Worm (Caenorhabditis elegans): ENCODE results near the gene F08B12.11.

ce11 chrX:11392924-11393323 lies 8.1 kb downstream of the F08B12.11 start, which contains the start of gene prx-12:
- TF ChIP-seq ref-2 (tag; optimal IDR thresholded peaks at IDR 0.05) (no peak), ets-4 (tag; optimal IDR thresholded peaks at IDR 0.05) (no peak), K09A11.1 (tag; optimal IDR thresholded peaks at IDR 0.05; ENCODE audit: insufficient read depth) (no peak), ceh-6 (GFP tag; optimal IDR thresholded peaks at IDR 0.05) (no peak), ama-1 (optimal IDR thresholded peaks at IDR 0.05) (no peak), ceh-9 (tag; optimal IDR thresholded peaks at IDR 0.05) (no peak), C38D4.7 (GFP tag; optimal IDR thresholded peaks at IDR 0.05) (no peak), fkh-6 (tag; optimal IDR thresholded peaks at IDR 0.05) (no peak), dmd-4 (tag; optimal IDR thresholded peaks at IDR 0.05; ENCODE audit: borderline replicate concordance) (no peak), ztf-16 (tag; optimal IDR thresholded peaks at IDR 0.05) (no peak)
